Worm (Caenorhabditis elegans): ENCODE results near the gene Y54G2A.18.

DNA sequence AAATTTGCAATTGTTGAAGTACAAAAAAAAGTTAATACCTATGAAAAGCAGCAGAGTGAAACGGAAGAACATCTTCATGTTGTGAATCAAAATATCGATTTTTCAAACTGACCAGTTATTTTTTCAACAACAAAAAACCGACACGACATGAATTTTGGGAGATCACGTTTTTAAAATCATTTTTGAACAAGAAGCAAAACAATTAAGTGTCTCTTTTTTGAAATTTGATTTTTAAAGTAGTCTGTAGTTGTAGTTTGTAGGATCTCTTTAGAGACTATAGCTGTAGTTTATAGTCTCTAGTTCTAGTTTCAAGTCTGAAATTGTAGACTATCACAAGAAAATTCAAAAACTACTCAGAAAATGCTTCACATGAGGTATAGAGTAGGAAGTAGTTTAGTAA, 48.4 kb downstream of the Y54G2A.18 start, which contains the start of gene Y54G2A.15:
- no peak for TF ChIP-seq hlh-6 (tag; optimal IDR thresholded peaks at IDR 0.05)
- TF ChIP-seq elt-2 (tag; optimal IDR thresholded peaks at IDR 0.05): no peak
- no peak for TF ChIP-seq nfya-1 (tag; optimal IDR thresholded peaks at IDR 0.05)
- no peak for TF ChIP-seq unc-86 (tag; optimal IDR thresholded peaks at IDR 0.05)
- no peak for TF ChIP-seq ztf-16 (tag; optimal IDR thresholded peaks at IDR 0.05)
- TF ChIP-seq sox-4 (tag; optimal IDR thresholded peaks at IDR 0.05): no peak
- TF ChIP-seq pax-1 (tag; optimal IDR thresholded peaks at IDR 0.05): no peak
- no peak for TF ChIP-seq ceh-9 (tag; optimal IDR thresholded peaks at IDR 0.05)
- TF ChIP-seq mec-3 (tag; optimal IDR thresholded peaks at IDR 0.05; ENCODE audit: borderline replicate concordance): no peak
- no peak for TF ChIP-seq lin-11 (tag; optimal IDR thresholded peaks at IDR 0.05)
- TF ChIP-seq dve-1 (tag; optimal IDR thresholded peaks at IDR 0.05): no peak
- TF ChIP-seq rnt-1 (tag; optimal IDR thresholded peaks at IDR 0.05): no peak
- no peak for TF ChIP-seq ceh-2 (tag; optimal IDR thresholded peaks at IDR 0.05)

Data from whole organism, late embryonic.